Fruit fly (Drosophila melanogaster): ENCODE data around the gene knk.
A peak's percentile ranks its signal among the peaks of the same experiment; 100 is the strongest.

The knk gene

DNA sequence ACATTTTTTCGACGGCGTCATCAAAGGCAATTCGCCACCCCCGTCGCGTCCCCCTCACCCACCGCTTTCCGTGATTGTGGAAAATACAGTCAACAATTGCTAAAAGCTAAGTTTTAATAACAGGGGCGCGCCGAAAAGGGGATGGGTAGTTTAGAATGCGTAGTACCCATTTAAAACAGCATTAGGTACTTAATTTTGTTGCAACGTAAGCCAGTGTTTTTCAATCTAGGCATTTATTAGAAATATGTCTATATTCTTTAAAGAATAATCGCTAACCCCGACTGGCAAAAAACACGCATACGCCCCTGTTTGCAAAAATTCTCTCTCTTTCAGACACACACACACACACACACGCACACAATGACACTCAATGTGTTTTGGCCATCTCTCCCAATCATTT lies 40.5 kb downstream of the knk start (continued):
- TF ChIP-seq Awh (GFP tag; IDR thresholded peaks at IDR 0.05), result no peak
- no peak for TF ChIP-seq HmgD (GFP tag; optimal IDR thresholded peaks at IDR 0.05)
- no peak for TF ChIP-seq CG12104 (GFP tag; optimal IDR thresholded peaks at IDR 0.05)
- TF ChIP-seq dpn (GFP tag; optimal IDR thresholded peaks at IDR 0.05), result peak; percentile 31 to 53
- TF ChIP-seq sug (tag; optimal IDR thresholded peaks at IDR 0.05), result no peak
- peak; percentile 41; the same call in 1 of the 3 replicates for TF ChIP-seq tgo (GFP tag; IDR thresholded peaks at IDR 0.05)
- TF ChIP-seq Bteb2 (GFP tag; optimal IDR thresholded peaks at IDR 0.05), result peak; percentile 26
- TF ChIP-seq CG12155 (GFP tag; optimal IDR thresholded peaks at IDR 0.05), result peak; percentile 52
- TF ChIP-seq CG2712 (tag; optimal IDR thresholded peaks at IDR 0.05), result peak; percentile 9
- peak; percentile 45 for TF ChIP-seq ind (GFP tag; optimal IDR thresholded peaks at IDR 0.05)
- peak; percentile 22 for TF ChIP-seq CG10274 (GFP tag; optimal IDR thresholded peaks at IDR 0.05)
- TF ChIP-seq CG13894 (tag; optimal IDR thresholded peaks at IDR 0.05), result peak; percentile 20
- TF ChIP-seq Mes4 (GFP tag; optimal IDR thresholded peaks at IDR 0.05), result no peak
- TF ChIP-seq CG1024 (GFP tag; IDR thresholded peaks at IDR 0.05), result no peak
- peak; percentile 59 for TF ChIP-seq rib (GFP tag; IDR thresholded peaks at IDR 0.05)
- peak; percentile 16 for TF ChIP-seq CG6654 (GFP tag; optimal IDR thresholded peaks at IDR 0.05)
- TF ChIP-seq org-1 (GFP tag; optimal IDR thresholded peaks at IDR 0.05), result peak; percentile 39
- TF ChIP-seq ems (GFP tag; optimal IDR thresholded peaks at IDR 0.05), result peak; percentile 42
- TF ChIP-seq CG14667 (GFP tag; IDR thresholded peaks at IDR 0.05), result 0 out of 2 replicates have a peak, but pooled peaks have one; percentile 14
- TF ChIP-seq fu2 (GFP tag; optimal IDR thresholded peaks at IDR 0.05), result peak; percentile 63
- TF ChIP-seq Sox102F (GFP tag; optimal IDR thresholded peaks at IDR 0.05), result peak; percentile 7
- TF ChIP-seq esg (GFP tag; conservative IDR thresholded peaks at IDR 0.05), result peak; percentile 37; the same call in 1 of the 2 replicates
- peak; percentile 57 for TF ChIP-seq CG1647 (GFP tag; optimal IDR thresholded peaks at IDR 0.05)
- peak; percentile 62; the same call in 1 of the 2 replicates for TF ChIP-seq CG14441 (GFP tag; IDR thresholded peaks at IDR 0.05)
- TF ChIP-seq CG17361 (GFP tag; IDR thresholded peaks at IDR 0.05), result 0 out of 3 replicates have a peak, but pooled peaks have one; percentile 11
- TF ChIP-seq Taf1 (GFP tag; IDR thresholded peaks at IDR 0.05), result peak; percentile 66
- TF ChIP-seq eyg (GFP tag; optimal IDR thresholded peaks at IDR 0.05), result peak; percentile 9
- peak; percentile 49 for TF ChIP-seq CG13775 (GFP tag; optimal IDR thresholded peaks at IDR 0.05)
- TF ChIP-seq tx (GFP tag; optimal IDR thresholded peaks at IDR 0.05), result peak; percentile 2
- TF ChIP-seq CG14050 (GFP tag; IDR thresholded peaks at IDR 0.05), result no peak
- no peak for TF ChIP-seq Dfd (GFP tag; optimal IDR thresholded peaks at IDR 0.05)
- no peak for TF ChIP-seq stwl (tag; optimal IDR thresholded peaks at IDR 0.05)
- TF ChIP-seq CG13296 (GFP tag; optimal IDR thresholded peaks at IDR 0.05), result peak; percentile 7
- TF ChIP-seq Fer2 (tag; optimal IDR thresholded peaks at IDR 0.05), result no peak
- peak; percentile 57 for TF ChIP-seq CG15514 (GFP tag; optimal IDR thresholded peaks at IDR 0.05)
- no peak for TF ChIP-seq fd64A (GFP tag; optimal IDR thresholded peaks at IDR 0.05)
- no peak for TF ChIP-seq Tbp (GFP tag; optimal IDR thresholded peaks at IDR 0.05)
- TF ChIP-seq gem (tag; optimal IDR thresholded peaks at IDR 0.05), result peak; percentile 59
- no peak for TF ChIP-seq Adf1 (GFP tag; IDR thresholded peaks at IDR 0.05)
- TF ChIP-seq scrt (GFP tag; optimal IDR thresholded peaks at IDR 0.05), result peak; percentile 51
- peak; percentile 14 for TF ChIP-seq CG10209 (GFP tag; optimal IDR thresholded peaks at IDR 0.05)
- peak; percentile 42 for TF ChIP-seq CG11504 (tag; optimal IDR thresholded peaks at IDR 0.05)
- TF ChIP-seq CG2199 (GFP tag; IDR thresholded peaks at IDR 0.05), result no peak
- no peak for TF ChIP-seq CG14860 (GFP tag; IDR thresholded peaks at IDR 0.05; ENCODE audit: partially characterized antibody)
- no peak for TF ChIP-seq nerfin-2 (GFP tag; IDR thresholded peaks at IDR 0.05; ENCODE audit: partially characterized antibody)
- no peak for TF ChIP-seq Vsx1 (GFP tag; optimal IDR thresholded peaks at IDR 0.05)
- peak; percentile 50 for TF ChIP-seq Ptx1 (GFP tag; IDR thresholded peaks at IDR 0.05)
- peak; percentile 68 for TF ChIP-seq schlank (tag; optimal IDR thresholded peaks at IDR 0.05)
- peak; percentile 25 for TF ChIP-seq Antp (GFP tag; optimal IDR thresholded peaks at IDR 0.05)
- peak; percentile 94 for TF ChIP-seq Med (GFP tag)
- TF ChIP-seq CG32767 (GFP tag; IDR thresholded peaks at IDR 0.05), result no peak

Data from whole organism, embryonic.